Worm (Caenorhabditis elegans) whole organism, young adult: ENCODE measurements around the gene C16C8.16.

Experiments
- B0035.1 ChIP-seq: sonication (generic microtip); optimal IDR thresholded peaks from 2 replicates; lab custom pipeline; 2016; ENCODE audit warnings: missing genetic modification characterization, mild to moderate bottlenecking, missing compliant biosample characterization, missing genotype, missing genetic modification reagents
- F10E7.11 ChIP-seq: sonication (generic microtip); optimal IDR thresholded peaks from 2 replicates; lab custom pipeline; 2017; ENCODE audit warnings: mild to moderate bottlenecking, missing genetic modification characterization, moderate library complexity, missing compliant biosample characterization
- F37B4.10 ChIP-seq: fragments of 200-800 bp; sonication (Bioruptor generic); IDR thresholded peaks from 2 replicates; pipeline ENCODE4 v1.3.6; 2022; ENCODE audit warnings: missing genetic modification characterization, missing compliant biosample characterization
- F39B2.1 ChIP-seq: fragments of 200-800 bp; sonication (Bioruptor generic); IDR thresholded peaks from 2 replicates; pipeline ENCODE4 v1.3.6; 2022; ENCODE audit warnings: missing genetic modification reagents, missing genetic modification characterization, missing compliant biosample characterization
- F57A8.1 ChIP-seq: fragments of 200-800 bp; sonication (Bioruptor generic); optimal IDR thresholded peaks from 2 replicates; lab custom pipeline; 2018; ENCODE audit warnings: mild to moderate bottlenecking, missing genetic modification characterization, moderate library complexity, missing compliant biosample characterization
- T07F8.4 ChIP-seq: sonication (generic microtip); optimal IDR thresholded peaks from 2 replicates; lab custom pipeline; 2016; ENCODE audit warnings: mild to moderate bottlenecking, missing genetic modification characterization, moderate library complexity, missing compliant biosample characterization
- Y53F4B.3 ChIP-seq: fragments of 200-800 bp; sonication (Bioruptor generic); IDR thresholded peaks from 2 replicates; pipeline ENCODE4 v1.3.6; 2022; ENCODE audit warnings: missing genetic modification reagents, missing genetic modification characterization, missing compliant biosample characterization
- Y53G8AR.9 ChIP-seq: fragments of 200-800 bp; sonication (Bioruptor generic); conservative IDR thresholded peaks from 2 replicates; pipeline ENCODE4 v1.3.6; 2022; ENCODE audit warnings: missing genetic modification reagents, missing genetic modification characterization, missing compliant biosample characterization
- Y79H2A.3 ChIP-seq: fragments of 200-800 bp; sonication (Bioruptor generic); conservative IDR thresholded peaks from 2 replicates; pipeline ENCODE4 v1.3.6; 2022; ENCODE audit warnings: missing genetic modification reagents, missing genetic modification characterization, missing compliant biosample characterization
- Y95B8A.8 ChIP-seq: fragments of 200-800 bp; sonication (Bioruptor generic); IDR thresholded peaks from 2 replicates; pipeline ENCODE4 v1.3.6; 2022; ENCODE audit warnings: missing genetic modification reagents, missing genetic modification characterization, missing compliant biosample characterization
- ZK185.1 ChIP-seq: sonication (generic microtip); optimal IDR thresholded peaks from 2 replicates; lab custom pipeline; 2016; ENCODE audit warnings: mild to moderate bottlenecking, missing genetic modification characterization, missing compliant biosample characterization; ENCODE audit not compliant: poor library complexity, severe bottlenecking
- attf-5 ChIP-seq: fragments of 200-800 bp; sonication (Bioruptor generic); optimal IDR thresholded peaks from 2 replicates; lab custom pipeline; 2018; ENCODE audit warnings: mild to moderate bottlenecking, missing genetic modification characterization, missing compliant biosample characterization
- bed-2 ChIP-seq: fragments of 200-800 bp; sonication (Bioruptor generic); IDR thresholded peaks from 2 replicates; pipeline ENCODE4 v1.3.6; 2022; ENCODE audit warnings: missing genetic modification reagents, missing genetic modification characterization, missing compliant biosample characterization
- ccch-3 ChIP-seq: fragments of 200-800 bp; sonication (Bioruptor generic); optimal IDR thresholded peaks from 2 replicates; lab custom pipeline; 2018; ENCODE audit warnings: mild to moderate bottlenecking, missing genetic modification characterization, missing compliant biosample characterization
- cebp-1 ChIP-seq, 2 experiments: fragments of 200-800 bp in 1 of 2; sonication (Bioruptor generic) in 1 of 2; sonication (generic microtip) in 1 of 2; IDR thresholded peaks in 1 of 2; optimal IDR thresholded peaks in 1 of 2; 2 replicates each; pipeline versions ENCODE4 v1.3.6 to Lab custom; 2017 to 2022; ENCODE audit warnings: missing compliant biosample characterization in 2 of 2, missing genetic modification characterization in 2 of 2, mild to moderate bottlenecking in 1 of 2, missing genetic modification reagents in 1 of 2, moderate library complexity in 1 of 2
- ceh-100 ChIP-seq: fragments of 200-800 bp; sonication (Bioruptor generic); IDR thresholded peaks from 2 replicates; pipeline ENCODE4 v1.3.6; 2022; ENCODE audit warnings: missing genetic modification reagents, missing genetic modification characterization, missing compliant biosample characterization
- ceh-40 ChIP-seq: fragments of 200-800 bp; sonication (Bioruptor generic); IDR thresholded peaks from 2 replicates; pipeline ENCODE4 v1.3.6; 2022; ENCODE audit warnings: missing genetic modification characterization, missing compliant biosample characterization
- ceh-58 ChIP-seq: fragments of 200-800 bp; sonication (Bioruptor generic); IDR thresholded peaks from 2 replicates; pipeline ENCODE4 v1.3.6; 2022; ENCODE audit warnings: missing genetic modification characterization, missing compliant biosample characterization
- die-1 ChIP-seq: sonication (generic microtip); optimal IDR thresholded peaks from 2 replicates; lab custom pipeline; 2016; ENCODE audit warnings: missing genotype, mild to moderate bottlenecking, missing genetic modification characterization, missing compliant biosample characterization
- dox-1 ChIP-seq: fragments of 200-800 bp; sonication (Bioruptor generic); IDR thresholded peaks from 2 replicates; pipeline ENCODE4 v1.3.6; 2022; ENCODE audit warnings: missing genetic modification reagents, missing genetic modification characterization, missing compliant biosample characterization
- dpff-1 ChIP-seq: sonication (generic microtip); optimal IDR thresholded peaks from 2 replicates; lab custom pipeline; 2017; ENCODE audit warnings: mild to moderate bottlenecking, missing genetic modification characterization, missing compliant biosample characterization
- dpl-1 ChIP-seq: fragments of 150-350 bp; optimal IDR thresholded peaks from 2 replicates; lab custom pipeline; 2014; ENCODE audit warnings: missing biosample characterization, missing genetic modification reagents, missing genetic modification characterization
- efl-1 ChIP-seq: fragments of 150-350 bp; optimal IDR thresholded peaks from 2 replicates; lab custom pipeline; 2014; ENCODE audit warnings: missing biosample characterization, missing genetic modification reagents, missing genetic modification characterization
- egl-44 ChIP-seq: fragments of 200-800 bp; sonication (Bioruptor generic); IDR thresholded peaks from 2 replicates; pipeline ENCODE4 v1.3.6; 2022; ENCODE audit warnings: missing genetic modification reagents, missing genetic modification characterization, missing compliant biosample characterization
- ets-4 ChIP-seq: fragments of 200-800 bp; sonication (Bioruptor generic); optimal IDR thresholded peaks from 2 replicates; lab custom pipeline; 2018; ENCODE audit warnings: mild to moderate bottlenecking, missing genetic modification characterization, missing compliant biosample characterization
- him-1 ChIP-seq: sonication (generic microtip); optimal IDR thresholded peaks from 2 replicates; lab custom pipeline; 2016; ENCODE audit warnings: missing genotype, missing genetic modification reagents, missing genetic modification characterization, missing compliant biosample characterization
- hlh-12 ChIP-seq: sonication (generic microtip); optimal IDR thresholded peaks from 2 replicates; lab custom pipeline; 2016; ENCODE audit warnings: missing genetic modification characterization, missing compliant biosample characterization
- hrde-1 ChIP-seq: sonication (generic microtip); optimal IDR thresholded peaks from 2 replicates; lab custom pipeline; 2016; ENCODE audit warnings: missing genetic modification characterization, mild to moderate bottlenecking, missing compliant biosample characterization, moderate library complexity, missing genotype, missing genetic modification reagents, borderline replicate concordance
- hsf-1 ChIP-seq: fragments of 200-800 bp; sonication (Bioruptor generic); IDR thresholded peaks from 2 replicates; pipeline ENCODE4 v1.3.6; 2022; ENCODE audit warnings: missing genetic modification reagents, missing genetic modification characterization, missing compliant biosample characterization
- let-607 ChIP-seq, 2 experiments: fragments of 200-800 bp in 1 of 2; sonication (Bioruptor generic) in 1 of 2; sonication (generic microtip) in 1 of 2; optimal IDR thresholded peaks; 2 replicates each; lab custom pipeline; 2016 to 2018; ENCODE audit warnings: mild to moderate bottlenecking in 2 of 2, missing compliant biosample characterization in 2 of 2, missing genetic modification characterization in 2 of 2, moderate library complexity in 2 of 2, missing genotype in 1 of 2
- lin-26 ChIP-seq: fragments of 200-800 bp; sonication (Bioruptor generic); IDR thresholded peaks from 2 replicates; pipeline ENCODE4 v1.3.6; 2022; ENCODE audit warnings: missing genetic modification reagents, missing genetic modification characterization, missing compliant biosample characterization
- lin-35 ChIP-seq, 3 experiments: fragments of 150-350 bp in 2 of 3; sonication (generic microtip) in 1 of 3; optimal IDR thresholded peaks; 2 replicates each; lab custom pipeline; 2014 to 2018; ENCODE audit warnings: missing biosample characterization in 3 of 3, missing genetic modification characterization in 3 of 3, missing genetic modification reagents in 3 of 3
- lin-40 ChIP-seq: sonication (generic microtip); optimal IDR thresholded peaks from 2 replicates; lab custom pipeline; 2016; ENCODE audit warnings: missing genetic modification characterization, mild to moderate bottlenecking, missing compliant biosample characterization, missing genotype, missing genetic modification reagents
- lir-1 ChIP-seq: fragments of 200-800 bp; sonication (Bioruptor generic); conservative IDR thresholded peaks from 2 replicates; pipeline ENCODE4 v1.3.6; 2022; ENCODE audit warnings: missing genetic modification reagents, missing genetic modification characterization, missing compliant biosample characterization
- nfya-2 ChIP-seq: fragments of 200-800 bp; sonication (Bioruptor generic); IDR thresholded peaks from 2 replicates; pipeline ENCODE4 v1.3.6; 2022; ENCODE audit warnings: missing genetic modification reagents, missing genetic modification characterization, missing compliant biosample characterization
- nhr-120 ChIP-seq: fragments of 200-800 bp; sonication (Bioruptor generic); IDR thresholded peaks from 2 replicates; pipeline ENCODE4 v1.3.6; 2022; ENCODE audit warnings: missing genetic modification characterization, missing compliant biosample characterization
- nhr-179 ChIP-seq: sonication (generic microtip); optimal IDR thresholded peaks from 2 replicates; lab custom pipeline; 2016; ENCODE audit warnings: mild to moderate bottlenecking, missing genetic modification characterization, missing compliant biosample characterization
- pha-4 ChIP-seq: fragments of 150-350 bp; sonication (generic microtip); optimal IDR thresholded peaks from 2 replicates; lab custom pipeline; 2014; ENCODE audit warnings: missing biosample characterization, missing genetic modification reagents, missing genetic modification characterization
- repo-1 ChIP-seq: sonication (generic microtip); optimal IDR thresholded peaks from 2 replicates; lab custom pipeline; 2017; ENCODE audit warnings: mild to moderate bottlenecking, missing genetic modification characterization, missing compliant biosample characterization
- rpc-1 ChIP-seq, 2 experiments: fragments of 150-350 bp in 1 of 2; sonication (generic microtip) in 1 of 2; optimal IDR thresholded peaks; 2 replicates each; lab custom pipeline; 2014 to 2018; ENCODE audit warnings: missing biosample characterization in 1 of 2, missing genetic modification characterization in 1 of 2, missing genetic modification reagents in 1 of 2, missing genotype in 1 of 2
- snpc-1.1 ChIP-seq: sonication (generic microtip); optimal IDR thresholded peaks from 2 replicates; lab custom pipeline; 2017; ENCODE audit warnings: missing genetic modification characterization, mild to moderate bottlenecking, missing compliant biosample characterization, antibody characterized with exemption, moderate library complexity, missing genotype, missing genetic modification reagents; ENCODE audit not compliant: insufficient read depth
- snpc-1.3 ChIP-seq: sonication (generic microtip); optimal IDR thresholded peaks from 2 replicates; lab custom pipeline; 2017; ENCODE audit warnings: missing genetic modification characterization, mild to moderate bottlenecking, missing compliant biosample characterization, antibody characterized with exemption, moderate library complexity, missing genotype, missing genetic modification reagents; ENCODE audit not compliant: insufficient read depth
- snpc-4 ChIP-seq, 5 experiments: fragments of 150-350 bp in 1 of 5; sonication (generic microtip) in 4 of 5; optimal IDR thresholded peaks; 2 replicates each; lab custom pipeline; 2014 to 2018; ENCODE audit warnings: missing genetic modification characterization in 5 of 5, missing biosample characterization in 3 of 5, antibody characterized with exemption in 2 of 5, mild to moderate bottlenecking in 2 of 5, missing compliant biosample characterization in 2 of 5, missing genotype in 2 of 5, moderate library complexity in 2 of 5, missing genetic modification reagents in 1 of 5
- sptf-2 ChIP-seq: fragments of 200-800 bp; sonication (Bioruptor generic); optimal IDR thresholded peaks from 2 replicates; lab custom pipeline; 2018; ENCODE audit warnings: mild to moderate bottlenecking, missing genetic modification characterization, missing compliant biosample characterization
- unc-62 ChIP-seq: fragments of 150-350 bp; optimal IDR thresholded peaks from 2 replicates; lab custom pipeline; 2014; ENCODE audit warnings: missing biosample characterization, missing genetic modification reagents, missing genetic modification characterization
- ztf-25 ChIP-seq: fragments of 200-800 bp; sonication (Bioruptor generic); IDR thresholded peaks from 2 replicates; pipeline ENCODE4 v1.3.6; 2022; ENCODE audit warnings: missing genetic modification reagents, missing genetic modification characterization, missing compliant biosample characterization

C16C8.16 gene

ce11 chrII:3482231-3482630, 36.7 kb downstream of the C16C8.16 start, which contains the start of gene smu-2 (continued):
- TF ChIP-seq snpc-4 (GFP tag; optimal IDR thresholded peaks at IDR 0.05; lab: Kevin White, UChicago) (no peak), snpc-4 (tag; optimal IDR thresholded peaks at IDR 0.05; lab: Kevin White, UChicago) (peak in 1 of 4 experiments; percentile 23), ccch-3 (no peak), attf-5 (GFP tag; lab: Kevin White, UChicago) (peak; percentile 80), ceh-100 (GFP tag; lab: Robert Waterston, UW) (no peak), efl-1 (GFP tag; lab: Kevin White, UChicago) (peak; percentile 11), pha-4 (no peak), Y53F4B.3 (GFP tag; lab: Robert Waterston, UW) (no peak), snpc-1.1 (tag; lab: Kevin White, UChicago) (no peak), hsf-1 (GFP tag; lab: Robert Waterston, UW) (no peak), unc-62 (GFP tag; lab: Kevin White, UChicago) (no peak), B0035.1 (no peak), repo-1 (tag; lab: Kevin White, UChicago) (no peak), F39B2.1 (GFP tag; lab: Robert Waterston, UW) (no peak), him-1 (tag; lab: Kevin White, UChicago) (peak; percentile 51), dpff-1 (no peak), ZK185.1 (tag; lab: Kevin White, UChicago) (no peak), Y53G8AR.9 (GFP tag; lab: Robert Waterston, UW) (no peak), egl-44 (GFP tag; lab: Robert Waterston, UW) (no peak), rpc-1 (optimal IDR thresholded peaks at IDR 0.05; lab: Kevin White, UChicago) (no peak), rpc-1 (tag; optimal IDR thresholded peaks at IDR 0.05; lab: Kevin White, UChicago) (no peak), dpl-1 (GFP tag; lab: Kevin White, UChicago) (no peak), T07F8.4 (tag; lab: Kevin White, UChicago) (no peak), lin-26 (GFP tag; lab: Robert Waterston, UW) (0 out of 2 replicates have a peak, but pooled peaks have one; percentile 34), lin-40 (tag; lab: Kevin White, UChicago) (no peak), ceh-58 (GFP tag; lab: Robert Waterston, UW) (no peak), nhr-120 (no peak), ceh-40 (no peak), lir-1 (no peak), dox-1 (no peak), ets-4 (GFP tag; lab: Kevin White, UChicago) (no peak), Y79H2A.3 (GFP tag; lab: Robert Waterston, UW) (no peak), die-1 (tag; lab: Kevin White, UChicago) (no peak), sptf-2 (no peak), hrde-1 (tag; lab: Kevin White, UChicago) (no peak), F10E7.11 (tag; lab: Kevin White, UChicago) (no peak), F57A8.1 (no peak), bed-2 (GFP tag; lab: Robert Waterston, UW) (no peak), ztf-25 (GFP tag; lab: Robert Waterston, UW) (0 out of 2 replicates have a peak, but pooled peaks have one; percentile 32), nfya-2 (no peak), hlh-12 (tag; lab: Kevin White, UChicago) (no peak), F37B4.10 (GFP tag; lab: Robert Waterston, UW) (no peak), Y95B8A.8 (GFP tag; lab: Robert Waterston, UW) (no peak), cebp-1 (GFP tag; IDR thresholded peaks at IDR 0.05; lab: Robert Waterston, UW) (no peak), cebp-1 (tag; optimal IDR thresholded peaks at IDR 0.05; lab: Kevin White, UChicago) (no peak), let-607 (tag; optimal IDR thresholded peaks at IDR 0.05; lab: Kevin White, UChicago) (peak in 1 of 2 experiments; percentile 18), nhr-179 (tag; lab: Kevin White, UChicago) (no peak), snpc-1.3 (tag; lab: Kevin White, UChicago) (no peak), lin-35 (GFP tag; optimal IDR thresholded peaks at IDR 0.05; lab: Kevin White, UChicago) (no peak)
